Fruit fly (Drosophila melanogaster) whole organism, wandering third instar larva: Measurements from ENCODE around the gene Atg2.

Experiments used
- Abd-B ChIP-seq: fragments of >200 bp; optimal IDR thresholded peaks from 2 replicates; lab custom pipeline; 2017; ENCODE audit warnings: missing biosample characterization, missing genetic modification characterization
- CG32264 ChIP-seq: fragments of 200-800 bp; sonication (Bioruptor generic); optimal IDR thresholded peaks from 2 replicates; lab custom pipeline; 2016; ENCODE audit warnings: missing biosample characterization, missing genetic modification characterization
- CG9705 ChIP-seq: fragments of 200-800 bp; sonication (Bioruptor generic); optimal IDR thresholded peaks from 2 replicates; lab custom pipeline; 2018; ENCODE audit warnings: missing biosample characterization, mild to moderate bottlenecking, missing genetic modification characterization
- CrebA ChIP-seq: fragments of 200-800 bp; sonication (Bioruptor generic); optimal IDR thresholded peaks from 2 replicates; lab custom pipeline; 2016; ENCODE audit warnings: missing biosample characterization, mild to moderate bottlenecking, missing genetic modification characterization, borderline replicate concordance
- Dfd ChIP-seq: fragments of >200 bp; optimal IDR thresholded peaks from 2 replicates; lab custom pipeline; 2017; ENCODE audit warnings: missing biosample characterization, missing genetic modification characterization
- Dif ChIP-seq: fragments of 200-275, 200-300 bp; sonication (Bioruptor generic); optimal IDR thresholded peaks from 2 replicates; lab custom pipeline; 2018; ENCODE audit warnings: missing biosample characterization, missing genetic modification characterization; ENCODE audit not compliant: partially characterized antibody
- GATAd ChIP-seq: sonication (Bioruptor generic); optimal IDR thresholded peaks from 2 replicates; lab custom pipeline; 2016; ENCODE audit warnings: missing biosample characterization, missing genetic modification characterization
- HLH106 ChIP-seq: fragments of 200-800 bp; optimal IDR thresholded peaks from 3 replicates; lab custom pipeline; 2019; ENCODE audit warnings: missing biosample characterization, mild to moderate bottlenecking, missing genetic modification characterization, moderate library complexity
- Hnf4 ChIP-seq: fragments of 200-800 bp; sonication (Bioruptor generic); optimal IDR thresholded peaks from 2 replicates; lab custom pipeline; 2016; ENCODE audit warnings: missing biosample characterization, mild to moderate bottlenecking, missing genetic modification characterization
- Hr78 ChIP-seq: fragments of >200 bp; optimal IDR thresholded peaks from 2 replicates; lab custom pipeline; 2017; ENCODE audit warnings: missing biosample characterization, missing genetic modification characterization
- Hr83 ChIP-seq: fragments of 200-300 bp; sonication (Bioruptor generic); optimal IDR thresholded peaks from 2 replicates; lab custom pipeline; 2016; ENCODE audit warnings: missing biosample characterization, mild to moderate bottlenecking, missing genetic modification characterization, moderate library complexity; ENCODE audit not compliant: poor library complexity, severe bottlenecking
- Jra ChIP-seq: sonication (Bioruptor generic); optimal IDR thresholded peaks from 2 replicates; lab custom pipeline; 2016; ENCODE audit warnings: missing biosample characterization, missing genetic modification characterization
- Mio ChIP-seq: sonication (Bioruptor generic); optimal IDR thresholded peaks from 2 replicates; lab custom pipeline; 2016; ENCODE audit warnings: missing biosample characterization, missing genetic modification characterization
- Myc ChIP-seq: fragments of >200 bp; optimal IDR thresholded peaks from 2 replicates; lab custom pipeline; 2017
- N ChIP-seq: fragments of >200 bp; optimal IDR thresholded peaks from 2 replicates; lab custom pipeline; 2018; ENCODE audit warnings: missing biosample characterization, missing external identifiers, missing genetic modification characterization
- OdsH ChIP-seq: fragments of 200-800 bp; sonication (Bioruptor generic); optimal IDR thresholded peaks from 2 replicates; lab custom pipeline; 2016; ENCODE audit warnings: missing biosample characterization, mild to moderate bottlenecking, missing genetic modification characterization
- Rel ChIP-seq, 2 experiments: fragments of 200-800 bp; sonication (Bioruptor generic) in 1 of 2; optimal IDR thresholded peaks; 2 replicates in 1 of 2; 3 replicates in 1 of 2; lab custom pipeline; 2016 to 2019; ENCODE audit warnings: mild to moderate bottlenecking in 2 of 2, missing biosample characterization in 2 of 2, missing genetic modification characterization in 2 of 2, moderate library complexity in 1 of 2
- Sp1 ChIP-seq: fragments of 200-800 bp; sonication (Bioruptor generic); optimal IDR thresholded peaks from 3 replicates; lab custom pipeline; 2019; ENCODE audit warnings: missing biosample characterization, mild to moderate bottlenecking, missing genetic modification characterization, moderate library complexity
- Vsx2 ChIP-seq: fragments of 200-300, 225-300 bp; sonication (Bioruptor generic); optimal IDR thresholded peaks from 2 replicates; lab custom pipeline; 2018; ENCODE audit warnings: missing biosample characterization, missing genetic modification characterization; ENCODE audit not compliant: partially characterized antibody
- br ChIP-seq: fragments of 200-800 bp; sonication (Bioruptor generic); optimal IDR thresholded peaks from 2 replicates; lab custom pipeline; 2016; ENCODE audit warnings: missing biosample characterization, missing genetic modification characterization
- brk ChIP-seq: fragments of 200-800 bp; sonication (Bioruptor generic); optimal IDR thresholded peaks from 2 replicates; lab custom pipeline; 2016; ENCODE audit warnings: missing biosample characterization, mild to moderate bottlenecking, missing genetic modification characterization
- dl ChIP-seq, 2 experiments: fragments of 175-275, 200-275 bp in 1 of 2; fragments of 200-275 bp in 1 of 2; sonication (Bioruptor generic); optimal IDR thresholded peaks; lab custom pipeline; 2018; ENCODE audit warnings: mild to moderate bottlenecking in 2 of 2, missing biosample characterization in 2 of 2, missing genetic modification characterization in 2 of 2, moderate library complexity in 2 of 2; ENCODE audit not compliant: partially characterized antibody in 2 of 2, insufficient read depth in 1 of 2
- dmrt93B ChIP-seq: fragments of 200-800 bp; sonication (Bioruptor generic); optimal IDR thresholded peaks from 2 replicates; lab custom pipeline; 2018; ENCODE audit warnings: missing biosample characterization, mild to moderate bottlenecking, missing genetic modification characterization
- ey ChIP-seq: fragments of 200-800 bp; sonication (Bioruptor generic); optimal IDR thresholded peaks from 2 replicates; lab custom pipeline; 2016; ENCODE audit warnings: missing biosample characterization, missing genetic modification characterization
- foxo ChIP-seq, 2 experiments: fragments of 200-800 bp; sonication (Bioruptor generic); optimal IDR thresholded peaks; 2 replicates in 1 of 2; 3 replicates in 1 of 2; lab custom pipeline; 2016 to 2017; ENCODE audit warnings: missing biosample characterization in 2 of 2, missing genetic modification characterization in 2 of 2
- fru ChIP-seq: fragments of 200-800 bp; sonication (Bioruptor generic); optimal IDR thresholded peaks from 3 replicates; lab custom pipeline; 2016; ENCODE audit warnings: missing biosample characterization, mild to moderate bottlenecking, missing genetic modification characterization
- h ChIP-seq: fragments of 200-800 bp; sonication (Bioruptor generic); optimal IDR thresholded peaks from 3 replicates; lab custom pipeline; 2016; ENCODE audit warnings: missing biosample characterization, mild to moderate bottlenecking, missing genetic modification characterization
- jim ChIP-seq: fragments of 175-275, 200-325 bp; sonication (Bioruptor generic); optimal IDR thresholded peaks from 2 replicates; lab custom pipeline; 2016; ENCODE audit warnings: missing biosample characterization, mild to moderate bottlenecking, missing genetic modification characterization
- lola ChIP-seq: fragments of >200 bp; optimal IDR thresholded peaks from 2 replicates; lab custom pipeline; 2017; ENCODE audit warnings: missing biosample characterization, missing genetic modification characterization
- psq ChIP-seq: fragments of 200-800 bp; sonication (Bioruptor generic); optimal IDR thresholded peaks from 3 replicates; lab custom pipeline; 2017; ENCODE audit warnings: missing biosample characterization, mild to moderate bottlenecking, missing genetic modification characterization, moderate library complexity
- rgr ChIP-seq: fragments of 200-800 bp; sonication (Bioruptor generic); optimal IDR thresholded peaks from 3 replicates; lab custom pipeline; 2016; ENCODE audit warnings: missing biosample characterization, mild to moderate bottlenecking, missing genetic modification characterization
- tai ChIP-seq: sonication (Bioruptor generic); optimal IDR thresholded peaks from 2 replicates; lab custom pipeline; 2016; ENCODE audit warnings: missing biosample characterization, missing genetic modification characterization
- usp ChIP-seq: fragments of >200 bp; optimal IDR thresholded peaks from 2 replicates; lab custom pipeline; 2017; ENCODE audit warnings: missing biosample characterization, missing genetic modification characterization
- woc ChIP-seq: sonication (Bioruptor generic); optimal IDR thresholded peaks from 2 replicates; lab custom pipeline; 2016; ENCODE audit warnings: missing biosample characterization, mild to moderate bottlenecking, missing genetic modification characterization

The Atg2 gene

dm6 chr3L:2824024-2824687 is 50.0 kb downstream of the Atg2 start (continued):
- TF ChIP-seq Dif (no peak), N (GFP tag; lab: Kevin White, UChicago) (no peak), Hr83 (no peak)

- TF ChIP-seq Sp1 (GFP tag; lab: Kevin White, UChicago) (no peak), GATAd (GFP tag; lab: Kevin White, UChicago) (no peak), Dif (peak; percentile 33), dl (GFP tag; optimal IDR thresholded peaks at IDR 0.05; lab: Kevin White, UChicago; ENCODE audit: insufficient read depth in 1 of 2, partially characterized antibody in 2 of 2) (no peak)
- TF ChIP-seq, all 38 proteins: peak for 1
These were observed 50.6 kb downstream of the Atg2 start for dm6 chr3L:2824731-2825130.

dm6 chr3L:2825377-2825776 is 51.2 kb downstream of the Atg2 start:
- TF ChIP-seq Jra (GFP tag; lab: Kevin White, UChicago) (no peak), rgr (GFP tag; lab: Kevin White, UChicago) (peak; percentile 28), h (GFP tag; lab: Kevin White, UChicago) (peak; percentile 35), fru (GFP tag; lab: Kevin White, UChicago) (peak; percentile 35), tai (GFP tag; lab: Kevin White, UChicago) (no peak), foxo (GFP tag; optimal IDR thresholded peaks at IDR 0.05; lab: Kevin White, UChicago) (peak in 1 of 2 experiments; percentile 33), HLH106 (peak; percentile 37)

- TF ChIP-seq lola (no peak), Dif (no peak), psq (GFP tag; lab: Kevin White, UChicago) (no peak), N (GFP tag; lab: Kevin White, UChicago) (no peak), Sp1 (GFP tag; lab: Kevin White, UChicago) (no peak), Rel (GFP tag; optimal IDR thresholded peaks at IDR 0.05; lab: Kevin White, UChicago) (no peak), Rel (tag; optimal IDR thresholded peaks at IDR 0.05; lab: Kevin White, UChicago) (no peak), Myc (lab: Kevin White, UChicago) (no peak), Hnf4 (GFP tag; lab: Kevin White, UChicago) (no peak), CG32264 (no peak), brk (no peak), Abd-B (no peak), Vsx2 (no peak), GATAd (GFP tag; lab: Kevin White, UChicago) (no peak), tai (GFP tag; lab: Kevin White, UChicago) (no peak), ey (GFP tag; lab: Kevin White, UChicago) (no peak), HLH106 (no peak), br (no peak), CG9705 (GFP tag; lab: Kevin White, UChicago) (no peak), usp (GFP tag; lab: Kevin White, UChicago) (no peak)
These were observed 54.0 kb downstream of the Atg2 start for dm6 chr3L:2828163-2828562.

dm6 chr3L:2828610-2829139 is 54.5 kb downstream of the Atg2 start:
- TF ChIP-seq psq (GFP tag; lab: Kevin White, UChicago), result peak; percentile 46
- no peak for TF ChIP-seq CG9705 (GFP tag; lab: Kevin White, UChicago)
- peak; percentile 69 for TF ChIP-seq Dfd (GFP tag; lab: Kevin White, UChicago)

dm6 chr3L:2829916-2830315 is 55.8 kb downstream of the Atg2 start:
- no peak for TF ChIP-seq Rel (GFP tag; optimal IDR thresholded peaks at IDR 0.05; lab: Kevin White, UChicago)
- peak; percentile 0 for TF ChIP-seq Rel (tag; optimal IDR thresholded peaks at IDR 0.05; lab: Kevin White, UChicago)
- TF ChIP-seq dl (GFP tag; optimal IDR thresholded peaks at IDR 0.05; lab: Kevin White, UChicago; ENCODE audit: insufficient read depth in 1 of 2, partially characterized antibody in 2 of 2), result no peak
- peak; percentile 71 for TF ChIP-seq Sp1 (GFP tag; lab: Kevin White, UChicago)
- TF ChIP-seq fru (GFP tag; lab: Kevin White, UChicago), result peak; percentile 31
- no peak for TF ChIP-seq tai (GFP tag; lab: Kevin White, UChicago)
- TF ChIP-seq Myc (lab: Kevin White, UChicago), result no peak
- peak; percentile 23 for TF ChIP-seq rgr (GFP tag; lab: Kevin White, UChicago)
- no peak for TF ChIP-seq jim (GFP tag; lab: Kevin White, UChicago)
- TF ChIP-seq Dif, result no peak
- TF ChIP-seq Hnf4 (GFP tag; lab: Kevin White, UChicago), result peak; percentile 36
- TF ChIP-seq Vsx2, result no peak
- TF ChIP-seq usp (GFP tag; lab: Kevin White, UChicago), result no peak
- TF ChIP-seq foxo (GFP tag; optimal IDR thresholded peaks at IDR 0.05; lab: Kevin White, UChicago), result peak in 1 of 2 experiments; percentile 71
- TF ChIP-seq HLH106, result peak; percentile 63
- no peak for TF ChIP-seq Jra (GFP tag; lab: Kevin White, UChicago)
- TF ChIP-seq ey (GFP tag; lab: Kevin White, UChicago), result peak; percentile 17
- TF ChIP-seq CG9705 (GFP tag; lab: Kevin White, UChicago), result no peak
- no peak for TF ChIP-seq Abd-B
- no peak for TF ChIP-seq dmrt93B (GFP tag; lab: Kevin White, UChicago)
- TF ChIP-seq OdsH (GFP tag; lab: Kevin White, UChicago), result peak; percentile 2
- TF ChIP-seq Mio, result no peak
- peak; percentile 76 for TF ChIP-seq h (GFP tag; lab: Kevin White, UChicago)
- peak; percentile 20 for TF ChIP-seq woc
- peak; percentile 94 for TF ChIP-seq Dfd (GFP tag; lab: Kevin White, UChicago)
- no peak for TF ChIP-seq CrebA (GFP tag; lab: Kevin White, UChicago)
- TF ChIP-seq psq (GFP tag; lab: Kevin White, UChicago), result peak; percentile 48
- no peak for TF ChIP-seq Hr78 (GFP tag; lab: Kevin White, UChicago)
- TF ChIP-seq br, result peak; percentile 37
- TF ChIP-seq brk, result peak; percentile 9
